Worm (Caenorhabditis elegans): Measurements from ENCODE around the gene vps-39.
A peak's percentile ranks its signal among the peaks of the same experiment; 100 is the strongest.

Gene vps-39

DNA sequence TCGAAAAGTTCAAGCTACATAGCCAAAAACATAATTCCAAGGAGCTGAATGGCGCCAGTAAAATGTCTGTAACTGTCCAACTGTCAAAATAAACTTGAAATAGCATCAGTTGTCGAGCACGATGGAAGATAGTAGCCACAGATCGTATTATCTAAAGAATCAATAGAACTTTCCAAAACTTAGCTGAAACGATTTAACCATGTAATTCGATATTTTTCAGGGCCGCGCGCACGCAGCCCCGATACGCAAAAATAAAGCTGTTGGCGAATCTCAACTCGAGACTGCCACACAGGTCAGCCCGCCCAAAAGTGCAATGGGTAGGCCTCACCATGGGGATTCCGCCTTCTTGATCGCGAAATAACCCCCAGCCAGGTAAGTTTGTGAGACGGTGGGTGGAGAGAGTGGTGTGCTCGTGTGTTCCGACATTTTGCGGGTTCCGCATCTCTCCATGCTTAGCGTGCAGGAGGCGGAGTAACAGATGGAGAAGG, 9.9 kb downstream of the vps-39 start (continued):
- TF ChIP-seq T20F7.1 (GFP tag; optimal IDR thresholded peaks at IDR 0.05) (no peak), ces-1 (GFP tag; optimal IDR thresholded peaks at IDR 0.05) (no peak), ceh-32 (tag; optimal IDR thresholded peaks at IDR 0.05; ENCODE audit: poor library complexity) (no peak), zag-1 (tag; optimal IDR thresholded peaks at IDR 0.05) (no peak), dpl-1 (GFP tag; optimal IDR thresholded peaks at IDR 0.05) (no peak), dmd-9 (GFP tag; IDR thresholded peaks at IDR 0.05) (peak; percentile 59; the same call in 1 of the 2 replicates), duxl-1 (tag; optimal IDR thresholded peaks at IDR 0.05; ENCODE audit: poor library complexity) (peak; percentile 89), fos-1 (tag; optimal IDR thresholded peaks at IDR 0.05) (no peak), arid-1 (GFP tag; conservative IDR thresholded peaks at IDR 0.05) (peak; percentile 58; the same call in 1 of the 2 replicates), lsy-2 (tag; optimal IDR thresholded peaks at IDR 0.05) (no peak), hif-1 (tag; optimal IDR thresholded peaks at IDR 0.05) (no peak), aha-1 (tag) (peak; percentile 87), lim-7 (GFP tag; IDR thresholded peaks at IDR 0.05) (no peak), pqm-1 (tag; optimal IDR thresholded peaks at IDR 0.05) (no peak), egl-43 (GFP tag; IDR thresholded peaks at IDR 0.05) (no peak), mep-1 (tag; optimal IDR thresholded peaks at IDR 0.05) (no peak), spr-1 (tag; optimal IDR thresholded peaks at IDR 0.05) (peak; percentile 64), dmd-6 (GFP tag; IDR thresholded peaks at IDR 0.05) (peak; percentile 56), vab-7 (GFP tag; IDR thresholded peaks at IDR 0.05) (peak; percentile 35), spr-3 (GFP tag; optimal IDR thresholded peaks at IDR 0.05) (peak; percentile 51), aly-2 (tag; optimal IDR thresholded peaks at IDR 0.05) (no peak), lir-3 (tag; optimal IDR thresholded peaks at IDR 0.05) (peak; percentile 32)

DNA sequence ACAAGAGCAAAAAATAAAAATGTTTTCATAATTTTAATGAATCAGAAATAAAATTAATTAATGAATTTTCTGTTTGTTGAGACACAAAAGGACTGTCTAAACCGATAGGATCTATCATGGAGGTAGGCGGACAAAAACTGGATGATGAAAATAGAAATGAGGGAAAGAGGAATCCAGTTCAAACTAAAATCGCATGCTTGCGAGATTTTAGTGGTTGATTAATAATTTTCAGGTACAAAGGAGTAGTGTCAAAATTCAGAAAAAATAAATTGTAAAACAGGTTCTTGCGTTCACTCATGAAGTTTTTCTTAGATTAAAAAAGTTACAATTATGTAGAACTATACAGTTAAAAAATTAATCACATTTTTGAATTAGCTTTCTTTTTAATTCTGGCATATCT, 10.8 kb downstream of the vps-39 start, which contains the start of gene T08G5.3:
T08G5.3 (minus strand) TSS at position 101 of the 400 bp plus-strand sequence.
- TF ChIP-seq spr-1 (tag; optimal IDR thresholded peaks at IDR 0.05): no peak
- TF ChIP-seq ceh-44 (GFP tag; IDR thresholded peaks at IDR 0.05): no peak
- no peak for TF ChIP-seq zip-2 (tag; optimal IDR thresholded peaks at IDR 0.05)
- TF ChIP-seq R02D3.7 (tag; optimal IDR thresholded peaks at IDR 0.05): no peak
- no peak for TF ChIP-seq ZK337.2 (GFP tag; IDR thresholded peaks at IDR 0.05)
- no peak for TF ChIP-seq lin-29 (GFP tag; IDR thresholded peaks at IDR 0.05)
- TF ChIP-seq nhr-42 (GFP tag; IDR thresholded peaks at IDR 0.05): no peak
- no peak for TF ChIP-seq pha-4 (GFP tag; IDR thresholded peaks at IDR 0.05)
- TF ChIP-seq pha-4 (tag; optimal IDR thresholded peaks at IDR 0.05): no peak
- no peak for TF ChIP-seq nhr-28 (tag; optimal IDR thresholded peaks at IDR 0.05)
- TF ChIP-seq F44E2.7 (GFP tag; IDR thresholded peaks at IDR 0.05): no peak
- TF ChIP-seq zfp-2 (tag; optimal IDR thresholded peaks at IDR 0.05): no peak
- TF ChIP-seq unc-62 (GFP tag; optimal IDR thresholded peaks at IDR 0.05 in 1 of 2): no peak
- TF ChIP-seq unc-62 (tag; optimal IDR thresholded peaks at IDR 0.05): no peak
- no peak for TF ChIP-seq nhr-41 (GFP tag; IDR thresholded peaks at IDR 0.05)
- no peak for TF ChIP-seq aha-1 (tag)
- TF ChIP-seq nhr-11 (tag; optimal IDR thresholded peaks at IDR 0.05): no peak
- no peak for TF ChIP-seq nhr-10 (tag; optimal IDR thresholded peaks at IDR 0.05)
- TF ChIP-seq duxl-1 (tag; optimal IDR thresholded peaks at IDR 0.05; ENCODE audit: poor library complexity): no peak

DNA sequence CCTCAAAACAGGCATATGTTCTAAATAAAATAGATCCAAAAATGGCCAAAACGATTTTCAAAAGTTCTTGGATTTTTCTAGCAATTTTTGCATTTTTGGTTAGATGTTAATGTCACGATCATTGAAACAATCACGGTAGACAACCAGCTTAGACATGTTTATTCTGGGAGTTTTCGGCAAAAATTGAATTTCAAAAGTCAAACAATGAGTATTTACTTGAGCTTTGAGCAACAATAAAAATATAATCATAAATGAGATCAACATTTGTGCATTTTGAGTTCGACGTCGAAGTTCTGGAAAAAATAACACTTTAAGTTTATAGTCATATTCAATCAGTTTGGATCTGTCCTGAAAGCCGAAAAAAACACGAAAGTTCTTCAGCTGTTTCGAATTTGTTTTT, 12.0 kb downstream of the vps-39 start, which contains the start of gene T08G5.2:
T08G5.2 (minus strand) TSS at position 101 of the 400 bp plus-strand sequence.
- TF ChIP-seq ceh-44 (GFP tag; IDR thresholded peaks at IDR 0.05) (no peak), fos-1 (tag; optimal IDR thresholded peaks at IDR 0.05) (no peak), F10B5.3 (tag; optimal IDR thresholded peaks at IDR 0.05) (no peak), Y5F2A.4 (GFP tag; optimal IDR thresholded peaks at IDR 0.05) (no peak), gei-8 (GFP tag; optimal IDR thresholded peaks at IDR 0.05) (no peak), nhr-41 (GFP tag; IDR thresholded peaks at IDR 0.05) (no peak), ztf-7 (tag; optimal IDR thresholded peaks at IDR 0.05) (no peak), unc-130 (GFP tag; optimal IDR thresholded peaks at IDR 0.05) (no peak), T20F7.1 (GFP tag; optimal IDR thresholded peaks at IDR 0.05) (no peak), unc-39 (tag; optimal IDR thresholded peaks at IDR 0.05) (no peak)

All from whole organism, L4 larva.